Fruit fly (Drosophila melanogaster) whole organism, pupa: ENCODE results near the gene CG31922.

Experiments used
- CG13204 ChIP-seq: fragments of 200-800 bp; sonication (Bioruptor generic); optimal IDR thresholded peaks from 2 replicates; lab custom pipeline; 2018; ENCODE audit warnings: missing biosample characterization, mild to moderate bottlenecking, missing genetic modification characterization, moderate library complexity
- CG14655 ChIP-seq: fragments of 200-800 bp; sonication (Bioruptor generic); optimal IDR thresholded peaks from 3 replicates; lab custom pipeline; 2017; ENCODE audit warnings: mild to moderate bottlenecking, missing biosample characterization, missing genetic modification reagents, missing genetic modification characterization
- CG17806 ChIP-seq: fragments of 200-800 bp; sonication (Bioruptor generic); optimal IDR thresholded peaks from 2 replicates; lab custom pipeline; 2018; ENCODE audit warnings: missing biosample characterization, mild to moderate bottlenecking, missing genetic modification characterization, moderate library complexity
- CG34367 ChIP-seq: fragments of 200-800 bp; sonication (Bioruptor generic); optimal IDR thresholded peaks from 2 replicates; lab custom pipeline; 2018; ENCODE audit warnings: missing biosample characterization, mild to moderate bottlenecking, missing genetic modification characterization
- CG8159 ChIP-seq: fragments of 200-800 bp; sonication (Bioruptor generic); optimal IDR thresholded peaks from 3 replicates; lab custom pipeline; 2018; ENCODE audit warnings: missing biosample characterization, mild to moderate bottlenecking, missing genetic modification characterization, moderate library complexity
- CG8301 ChIP-seq: fragments of 200-800 bp; sonication (Bioruptor generic); optimal IDR thresholded peaks from 2 replicates; lab custom pipeline; 2018; ENCODE audit warnings: missing biosample characterization, mild to moderate bottlenecking, missing genetic modification characterization
- EcR ChIP-seq: fragments of 200-800 bp; sonication (Bioruptor generic); optimal IDR thresholded peaks from 3 replicates; lab custom pipeline; 2019; ENCODE audit warnings: missing biosample characterization, missing genetic modification characterization, mild to moderate bottlenecking, moderate library complexity, missing genetic modification reagents
- Ets98B ChIP-seq: fragments of 200-800 bp; sonication (Bioruptor generic); IDR thresholded peaks from 2 replicates; pipeline ENCODE4 v1.3.6; 2022; ENCODE audit warnings: missing biosample characterization, missing genetic modification characterization
- Pif1B ChIP-seq: fragments of 200-800 bp; sonication (Bioruptor generic); optimal IDR thresholded peaks from 3 replicates; lab custom pipeline; 2016; ENCODE audit warnings: missing biosample characterization, missing genetic modification characterization

DNA sequence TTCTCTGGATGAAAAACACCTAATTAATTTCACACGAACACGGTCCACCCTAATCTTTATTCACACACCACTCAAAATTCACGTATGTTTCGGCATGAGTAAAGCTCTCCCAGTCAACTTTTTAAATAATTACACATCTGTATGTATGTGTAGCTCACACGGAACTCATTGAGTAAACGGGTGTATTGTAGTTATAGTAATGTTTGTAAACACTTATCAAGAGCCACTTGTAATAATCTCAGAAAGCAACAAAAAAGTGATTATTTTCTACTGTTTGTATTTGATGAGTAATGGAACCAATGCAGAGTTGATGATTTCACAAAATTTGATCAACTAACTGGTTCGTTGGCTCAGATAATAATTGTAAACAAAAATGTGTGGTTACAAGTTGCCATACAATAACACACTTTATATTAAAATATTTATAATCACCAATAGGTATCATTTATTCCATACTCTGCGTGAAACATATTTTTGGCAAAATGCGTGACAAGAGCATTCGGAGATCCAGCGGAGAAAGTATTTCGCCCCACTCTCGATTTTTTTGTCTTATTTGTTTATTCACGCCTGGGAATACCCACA lies 48.0 kb downstream of the CG31922 start:
- no peak for TF ChIP-seq CG34367 (tag; lab: Kevin White, UChicago)
- TF ChIP-seq EcR (GFP tag; lab: Kevin White, UChicago) = no peak
- no peak for TF ChIP-seq CG17806 (tag; lab: Kevin White, UChicago)
- TF ChIP-seq CG13204 (GFP tag; lab: Kevin White, UChicago) = no peak
- TF ChIP-seq CG8301 (tag; lab: Kevin White, UChicago) = no peak
- no peak for TF ChIP-seq Pif1B (GFP tag; lab: Kevin White, UChicago)
- TF ChIP-seq CG8159 (tag; lab: Kevin White, UChicago) = no peak
- TF ChIP-seq Ets98B (GFP tag; lab: Robert Waterston, UW) = no peak
- no peak for TF ChIP-seq CG14655
